Fruit fly (Drosophila melanogaster): ENCODE measurements around the gene CG8478.

The CG8478 gene

dm6 chr3R:9767620-9768592 is 4.5 kb downstream of the CG8478 start, which contains the start of gene Naa80 (continued):
- TF ChIP-seq bcd (GFP tag; optimal IDR thresholded peaks at IDR 0.05): peak; percentile 58
- peak; percentile 12 for TF ChIP-seq CG10274 (GFP tag; optimal IDR thresholded peaks at IDR 0.05)
- TF ChIP-seq sc (optimal IDR thresholded peaks at IDR 0.05): no peak
- no peak for TF ChIP-seq sc (GFP tag; optimal IDR thresholded peaks at IDR 0.05)
- peak; percentile 74 for TF ChIP-seq CG18599 (GFP tag; optimal IDR thresholded peaks at IDR 0.05)
- peak; percentile 47; the same call in 1 of the 2 replicates for TF ChIP-seq nerfin-2 (GFP tag; IDR thresholded peaks at IDR 0.05; ENCODE audit: partially characterized antibody)
- TF ChIP-seq CG31224 (GFP tag; IDR thresholded peaks at IDR 0.05): peak; percentile 76
- TF ChIP-seq sug (tag; optimal IDR thresholded peaks at IDR 0.05): peak; percentile 71
- TF ChIP-seq jumu (GFP tag; optimal IDR thresholded peaks at IDR 0.05): peak; percentile 89
- peak; percentile 94 for TF ChIP-seq YL-1 (GFP tag; optimal IDR thresholded peaks at IDR 0.05)
- peak; percentile 68 for TF ChIP-seq CG3995 (GFP tag; optimal IDR thresholded peaks at IDR 0.05)
- TF ChIP-seq Mrtf (GFP tag; IDR thresholded peaks at IDR 0.05): no peak
- TF ChIP-seq hth (optimal IDR thresholded peaks at IDR 0.05): no peak
- TF ChIP-seq Fer1 (GFP tag; optimal IDR thresholded peaks at IDR 0.05): peak; percentile 62
- TF ChIP-seq CG4820 (GFP tag; optimal IDR thresholded peaks at IDR 0.05): peak; percentile 8
- peak; percentile 87 for TF ChIP-seq Ets97D (GFP tag; optimal IDR thresholded peaks at IDR 0.05)
- no peak for TF ChIP-seq run (tag; optimal IDR thresholded peaks at IDR 0.05)
- TF ChIP-seq Hey (tag; optimal IDR thresholded peaks at IDR 0.05): peak; percentile 14
- no peak for TF ChIP-seq CG11696 (GFP tag; IDR thresholded peaks at IDR 0.05)
- TF ChIP-seq CG6765 (GFP tag; optimal IDR thresholded peaks at IDR 0.05): peak; percentile 35
- TF ChIP-seq CG12155 (GFP tag; optimal IDR thresholded peaks at IDR 0.05): peak; percentile 74
- no peak for TF ChIP-seq Poxn (GFP tag; IDR thresholded peaks at IDR 0.05)
- peak; percentile 49 for TF ChIP-seq luna (GFP tag; optimal IDR thresholded peaks at IDR 0.05)
- no peak for TF ChIP-seq sim (GFP tag; IDR thresholded peaks at IDR 0.05)
- peak; percentile 82 for TF ChIP-seq ken (GFP tag; IDR thresholded peaks at IDR 0.05)
- TF ChIP-seq HLH54F (GFP tag; optimal IDR thresholded peaks at IDR 0.05): peak; percentile 83
- TF ChIP-seq NfI (GFP tag; optimal IDR thresholded peaks at IDR 0.05): peak; percentile 82
- peak; percentile 83 for TF ChIP-seq Side (GFP tag; optimal IDR thresholded peaks at IDR 0.05)
- no peak for TF ChIP-seq CrebB (tag; optimal IDR thresholded peaks at IDR 0.05)
- TF ChIP-seq ems (GFP tag; optimal IDR thresholded peaks at IDR 0.05): peak; percentile 75
- peak; percentile 76 for TF ChIP-seq CG9876 (GFP tag; optimal IDR thresholded peaks at IDR 0.05)
- TF ChIP-seq abd-A (tag; optimal IDR thresholded peaks at IDR 0.05): no peak
- TF ChIP-seq CG2202 (tag; optimal IDR thresholded peaks at IDR 0.05): no peak
- TF ChIP-seq Sry-δ (GFP tag; optimal IDR thresholded peaks at IDR 0.05): peak; percentile 54
- peak; percentile 95 for TF ChIP-seq Ets65A (GFP tag)
- TF ChIP-seq HLH4C (GFP tag; IDR thresholded peaks at IDR 0.05; ENCODE audit: partially characterized antibody): 0 out of 3 replicates have a peak, but pooled peaks have one; percentile 23
- TF ChIP-seq CG9797 (GFP tag; optimal IDR thresholded peaks at IDR 0.05): no peak
- TF ChIP-seq fru (optimal IDR thresholded peaks at IDR 0.05): no peak
- peak; percentile 51; the same call in 1 of the 3 replicates for TF ChIP-seq dysf (GFP tag; IDR thresholded peaks at IDR 0.05)
- no peak for TF ChIP-seq pros (GFP tag; optimal IDR thresholded peaks at IDR 0.05)
- peak; percentile 9 for TF ChIP-seq Tbp (GFP tag; optimal IDR thresholded peaks at IDR 0.05)
- TF ChIP-seq CG2116 (GFP tag; optimal IDR thresholded peaks at IDR 0.05): peak; percentile 81
- peak; percentile 50 for TF ChIP-seq Bteb2 (GFP tag; optimal IDR thresholded peaks at IDR 0.05)
- TF ChIP-seq CG34224 (GFP tag; IDR thresholded peaks at IDR 0.05; ENCODE audit: partially characterized antibody): peak; percentile 53; the same call in 2 of the 3 replicates
- TF ChIP-seq CG15479 (GFP tag; optimal IDR thresholded peaks at IDR 0.05): no peak
- TF ChIP-seq Hsf (GFP tag; optimal IDR thresholded peaks at IDR 0.05): peak; percentile 75
- no peak for TF ChIP-seq C15 (GFP tag; IDR thresholded peaks at IDR 0.05)
- TF ChIP-seq CG7963 (GFP tag; IDR thresholded peaks at IDR 0.05; ENCODE audit: partially characterized antibody): no peak
- no peak for TF ChIP-seq sr (GFP tag; IDR thresholded peaks at IDR 0.05)
- peak; percentile 59 for TF ChIP-seq eyg (GFP tag; optimal IDR thresholded peaks at IDR 0.05)

All from whole organism, embryonic.